Fruit fly (Drosophila melanogaster) whole organism, embryonic: Measurements from ENCODE around the gene Srp14.

Source experiments
- Abd-B ChIP-seq: fragments of 200-800 bp; sonication (Bioruptor generic); optimal IDR thresholded peaks from 2 replicates; lab custom pipeline; 2018; ENCODE audit warnings: missing biosample characterization, mild to moderate bottlenecking, missing genetic modification characterization, moderate library complexity
- BEAF-32 ChIP-seq: fragments of 200-800 bp; sonication (Bioruptor generic); optimal IDR thresholded peaks from 3 replicates; lab custom pipeline; 2017; ENCODE audit warnings: missing biosample characterization, missing genetic modification characterization, mild to moderate bottlenecking, moderate library complexity, missing genetic modification reagents
- Bgb ChIP-seq: fragments of 200-800 bp; sonication (Bioruptor generic); IDR thresholded peaks from 2 replicates; pipeline ENCODE4 v1.3.6; 2022; ENCODE audit warnings: missing biosample characterization, missing genetic modification characterization; ENCODE audit not compliant: partially characterized antibody
- CG11247 ChIP-seq: fragments of 200-800 bp; sonication (Bioruptor generic); IDR thresholded peaks from 2 replicates; pipeline ENCODE4 v1.3.6; 2022; ENCODE audit warnings: missing biosample characterization, missing genetic modification characterization
- CG12299 ChIP-seq: fragments of 200-800 bp; sonication (Bioruptor generic); optimal IDR thresholded peaks from 2 replicates; lab custom pipeline; 2018; ENCODE audit warnings: missing biosample characterization, mild to moderate bottlenecking, missing genetic modification characterization
- CG12659 ChIP-seq: fragments of 200-800 bp; sonication (Bioruptor generic); optimal IDR thresholded peaks from 3 replicates; lab custom pipeline; 2017; ENCODE audit warnings: mild to moderate bottlenecking, missing biosample characterization, missing genetic modification reagents, missing genetic modification characterization
- CG14710 ChIP-seq: fragments of 200-800 bp; sonication (Bioruptor generic); optimal IDR thresholded peaks from 3 replicates; lab custom pipeline; 2019; ENCODE audit warnings: missing biosample characterization, mild to moderate bottlenecking, missing genetic modification characterization, moderate library complexity
- CG14860 ChIP-seq: fragments of 200-800 bp; sonication (Bioruptor generic); IDR thresholded peaks from 3 replicates; pipeline ENCODE4 v1.3.6; 2022; ENCODE audit warnings: missing biosample characterization, missing genetic modification characterization; ENCODE audit not compliant: partially characterized antibody
- CG17186 ChIP-seq: fragments of 200-800 bp; sonication (Bioruptor generic); optimal IDR thresholded peaks from 3 replicates; lab custom pipeline; 2017; ENCODE audit warnings: missing biosample characterization, missing genetic modification reagents, missing genetic modification characterization
- CG17612 ChIP-seq: fragments of 200-800 bp; sonication (Bioruptor generic); IDR thresholded peaks from 2 replicates; pipeline ENCODE4 v1.3.6; 2022; ENCODE audit warnings: missing biosample characterization, missing genetic modification characterization
- CG17829 ChIP-seq: fragments of 200-800 bp; optimal IDR thresholded peaks from 2 replicates; lab custom pipeline; 2019; ENCODE audit warnings: missing biosample characterization, mild to moderate bottlenecking, missing genetic modification characterization, moderate library complexity
- CG2120 ChIP-seq: fragments of 200-800 bp; sonication (Bioruptor generic); optimal IDR thresholded peaks from 3 replicates; lab custom pipeline; 2016; ENCODE audit warnings: missing biosample characterization, missing genetic modification characterization
- CG2889 ChIP-seq: fragments of 200-800 bp; sonication (Bioruptor generic); IDR thresholded peaks from 3 replicates; pipeline ENCODE4 v1.3.6; 2022; ENCODE audit warnings: missing biosample characterization, missing genetic modification characterization
- CG3065 ChIP-seq: fragments of 200-800 bp; sonication (Bioruptor generic); optimal IDR thresholded peaks from 2 replicates; lab custom pipeline; 2016; ENCODE audit warnings: missing biosample characterization, missing genetic modification characterization
- CG3281 ChIP-seq: fragments of 200-800 bp; sonication (Bioruptor generic); optimal IDR thresholded peaks from 3 replicates; lab custom pipeline; 2017; ENCODE audit warnings: missing biosample characterization, mild to moderate bottlenecking, missing genetic modification characterization
- CG33213 ChIP-seq: fragments of 200-800 bp; sonication (Bioruptor generic); optimal IDR thresholded peaks from 3 replicates; lab custom pipeline; 2016; ENCODE audit warnings: missing biosample characterization, missing genetic modification characterization
- CG3995 ChIP-seq: fragments of 200-800 bp; sonication (Bioruptor generic); optimal IDR thresholded peaks from 3 replicates; lab custom pipeline; 2016; ENCODE audit warnings: missing biosample characterization, missing genetic modification characterization
- CG4617 ChIP-seq: fragments of 200-800 bp; sonication (Bioruptor generic); optimal IDR thresholded peaks from 3 replicates; lab custom pipeline; 2016; ENCODE audit warnings: missing biosample characterization, missing genetic modification characterization, borderline replicate concordance
- CG5245 ChIP-seq: fragments of 200-800 bp; sonication (Bioruptor generic); optimal IDR thresholded peaks from 3 replicates; lab custom pipeline; 2016; ENCODE audit warnings: missing biosample characterization, missing genetic modification characterization
- CG6175 ChIP-seq: fragments of 200-800 bp; sonication (Bioruptor generic); IDR thresholded peaks from 3 replicates; pipeline ENCODE4 v1.3.6; 2022; ENCODE audit warnings: missing biosample characterization, missing genetic modification characterization
- CG6683 ChIP-seq: fragments of 200-800 bp; sonication (Bioruptor generic); optimal IDR thresholded peaks from 2 replicates; lab custom pipeline; 2017; ENCODE audit warnings: missing biosample characterization, mild to moderate bottlenecking, missing genetic modification characterization, missing genetic modification reagents
- CG7357 ChIP-seq: fragments of 200-800 bp; sonication (Bioruptor generic); IDR thresholded peaks from 3 replicates; pipeline ENCODE4 v1.3.6; 2022; ENCODE audit warnings: missing biosample characterization, missing genetic modification characterization
- CG8924 ChIP-seq: fragments of 200-800 bp; optimal IDR thresholded peaks from 3 replicates; lab custom pipeline; 2019; ENCODE audit warnings: missing biosample characterization, mild to moderate bottlenecking, missing genetic modification characterization, moderate library complexity
- Chrac-16 ChIP-seq: fragments of 200-800 bp; sonication (Bioruptor generic); optimal IDR thresholded peaks from 3 replicates; lab custom pipeline; 2016; ENCODE audit warnings: missing biosample characterization, missing genetic modification characterization
- Dbx ChIP-seq: fragments of 200-800 bp; sonication (Bioruptor generic); IDR thresholded peaks from 3 replicates; pipeline ENCODE4 v1.3.6; 2022; ENCODE audit warnings: missing biosample characterization, missing genetic modification characterization
- Doc3 ChIP-seq: fragments of 200-800 bp; sonication (Bioruptor generic); IDR thresholded peaks from 3 replicates; pipeline ENCODE4 v1.3.6; 2022; ENCODE audit warnings: missing biosample characterization, missing genetic modification characterization; ENCODE audit not compliant: partially characterized antibody
- Dp ChIP-seq: fragments of 200-800 bp; sonication (Bioruptor generic); optimal IDR thresholded peaks from 2 replicates; lab custom pipeline; 2018; ENCODE audit warnings: missing biosample characterization, mild to moderate bottlenecking, missing genetic modification characterization, moderate library complexity
- Elba2 ChIP-seq: fragments of 200-800 bp; sonication (Bioruptor generic); optimal IDR thresholded peaks from 3 replicates; lab custom pipeline; 2016; ENCODE audit warnings: missing biosample characterization, missing genetic modification characterization
- Gug ChIP-seq: fragments of 200-800 bp; sonication (Bioruptor generic); IDR thresholded peaks from 4 replicates; pipeline ENCODE4 v1.3.6; 2022; ENCODE audit warnings: missing biosample characterization, missing genetic modification characterization
- HLH4C ChIP-seq: fragments of 200-800 bp; sonication (Bioruptor generic); IDR thresholded peaks from 3 replicates; pipeline ENCODE4 v1.3.6; 2022; ENCODE audit warnings: missing biosample characterization, missing genetic modification characterization; ENCODE audit not compliant: partially characterized antibody
- Hmr ChIP-seq: fragments of 200-800 bp; sonication (Bioruptor generic); optimal IDR thresholded peaks from 3 replicates; lab custom pipeline; 2017; ENCODE audit warnings: mild to moderate bottlenecking, missing biosample characterization, missing genetic modification reagents, missing genetic modification characterization
- Hmx ChIP-seq: fragments of 200-800 bp; sonication (Bioruptor generic); optimal IDR thresholded peaks from 2 replicates; lab custom pipeline; 2016; ENCODE audit warnings: missing biosample characterization, missing genetic modification characterization
- Hr78 ChIP-seq, 2 experiments: fragments of 200-800 bp in 1 of 2; fragments of >200 bp in 1 of 2; sonication (Bioruptor generic) in 1 of 2; optimal IDR thresholded peaks; 2 replicates each; lab custom pipeline; 2017 to 2019; ENCODE audit warnings: missing biosample characterization in 2 of 2, missing genetic modification characterization in 2 of 2, mild to moderate bottlenecking in 1 of 2, moderate library complexity in 1 of 2
- Med ChIP-seq: fragments of 200-800 bp; sonication (Bioruptor generic); peaks from one replicate; lab custom pipeline; 2016; ENCODE audit warnings: missing biosample characterization, missing genetic modification characterization, mild to moderate bottlenecking, inconsistent platforms, moderate library complexity
- Myb ChIP-seq: fragments of 200-800 bp; sonication (Bioruptor generic); optimal IDR thresholded peaks from 2 replicates; lab custom pipeline; 2016; ENCODE audit warnings: missing biosample characterization, missing genetic modification characterization
- Ravus ChIP-seq: fragments of 200-800 bp; sonication (Bioruptor generic); IDR thresholded peaks from 2 replicates; pipeline ENCODE4 v1.3.6; 2022; ENCODE audit warnings: missing biosample characterization, missing genetic modification characterization
- ara ChIP-seq: fragments of 200-800 bp; sonication (Bioruptor generic); IDR thresholded peaks from 2 replicates; pipeline ENCODE4 v1.3.6; 2022; ENCODE audit warnings: missing biosample characterization, missing genetic modification characterization
- dm ChIP-seq: fragments of 200-800 bp; sonication (Bioruptor generic); optimal IDR thresholded peaks from 3 replicates; lab custom pipeline; 2016; ENCODE audit warnings: missing biosample characterization, missing genetic modification characterization
- grn ChIP-seq: fragments of 200-800 bp; sonication (Bioruptor generic); optimal IDR thresholded peaks from 3 replicates; lab custom pipeline; 2017; ENCODE audit warnings: missing biosample characterization, missing genetic modification characterization
- gt ChIP-seq: fragments of 200-800 bp; sonication (Bioruptor generic); IDR thresholded peaks from 2 replicates; pipeline ENCODE4 v1.3.6; 2022; ENCODE audit warnings: missing biosample characterization, missing genetic modification characterization
- hb ChIP-seq: fragments of 200-800 bp; sonication (Bioruptor generic); IDR thresholded peaks from 3 replicates; pipeline ENCODE4 v1.3.6; 2022; ENCODE audit warnings: missing biosample characterization, missing genetic modification characterization; ENCODE audit not compliant: partially characterized antibody
- jumu ChIP-seq: fragments of 200-800 bp; sonication (Bioruptor generic); optimal IDR thresholded peaks from 3 replicates; lab custom pipeline; 2016; ENCODE audit warnings: missing biosample characterization, missing genetic modification characterization
- oc ChIP-seq: fragments of 200-800 bp; sonication (Bioruptor generic); optimal IDR thresholded peaks from 2 replicates; lab custom pipeline; 2018; ENCODE audit warnings: missing biosample characterization, mild to moderate bottlenecking, missing genetic modification characterization, moderate library complexity
- phol ChIP-seq: fragments of 200-800 bp; sonication (Bioruptor generic); optimal IDR thresholded peaks from 3 replicates; lab custom pipeline; 2018; ENCODE audit warnings: missing biosample characterization, mild to moderate bottlenecking, missing genetic modification characterization, moderate library complexity
- psq ChIP-seq: fragments of 200-800 bp; sonication (Bioruptor generic); optimal IDR thresholded peaks from 2 replicates; lab custom pipeline; 2017; ENCODE audit warnings: missing biosample characterization, missing genetic modification characterization
- row ChIP-seq: fragments of 200-800 bp; sonication (Bioruptor generic); IDR thresholded peaks from 3 replicates; pipeline ENCODE4 v1.3.6; 2022; ENCODE audit warnings: missing biosample characterization, missing genetic modification characterization
- sens ChIP-seq: fragments of 200-800 bp; sonication (Bioruptor generic); peaks from one replicate; lab custom pipeline; 2016; ENCODE audit warnings: missing biosample characterization, missing genetic modification characterization
- slp2 ChIP-seq: fragments of 200-800 bp; sonication (Bioruptor generic); optimal IDR thresholded peaks from 2 replicates; lab custom pipeline; 2016; ENCODE audit warnings: missing biosample characterization, missing genetic modification characterization
- so ChIP-seq: fragments of 200-800 bp; sonication (Bioruptor generic); IDR thresholded peaks from 3 replicates; pipeline ENCODE4 v1.3.6; 2022; ENCODE audit warnings: missing biosample characterization, missing genetic modification characterization
- tgo ChIP-seq: fragments of 200-800 bp; sonication (Bioruptor generic); IDR thresholded peaks from 3 replicates; pipeline ENCODE4 v1.3.6; 2022; ENCODE audit warnings: missing biosample characterization, missing genetic modification characterization
- wdn ChIP-seq: fragments of 200-800 bp; sonication (Bioruptor generic); IDR thresholded peaks from 2 replicates; pipeline ENCODE4 v1.3.6; 2022; ENCODE audit warnings: missing biosample characterization, missing genetic modification characterization

The Srp14 gene

DNA sequence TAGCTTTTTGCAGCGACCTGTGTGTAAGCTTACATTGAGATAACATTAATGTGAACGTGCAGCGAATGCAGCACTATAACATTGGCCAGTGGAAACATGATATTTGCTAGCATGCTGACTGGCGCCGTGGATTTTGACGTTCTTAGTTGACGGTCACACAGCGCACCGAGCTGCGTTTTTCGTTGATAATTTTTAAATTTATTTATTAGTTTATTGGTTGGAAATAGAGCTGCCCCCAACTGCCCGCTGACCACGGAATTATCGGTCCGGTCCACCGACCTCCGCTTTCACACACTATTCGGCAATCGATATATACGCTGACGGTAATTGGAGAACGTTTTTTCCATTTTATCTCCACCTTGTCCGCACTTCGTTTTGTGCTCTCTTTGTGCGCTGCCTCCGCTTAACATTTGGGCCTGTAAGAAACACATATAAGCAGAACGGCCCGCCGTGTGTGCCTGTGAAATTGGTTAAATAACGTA, 41.9 kb downstream of the Srp14 start, which contains the start of gene H (continued):
- TF ChIP-seq BEAF-32 (GFP tag; lab: Kevin White, UChicago) (peak; percentile 45), CG33213 (GFP tag; lab: Kevin White, UChicago) (peak; percentile 51), CG3281 (GFP tag; lab: Kevin White, UChicago) (no peak), Doc3 (GFP tag; lab: Robert Waterston, UW) (no peak), oc (tag; lab: Kevin White, UChicago) (no peak), CG12659 (GFP tag; lab: Kevin White, UChicago) (peak; percentile 64), CG6683 (GFP tag; lab: Kevin White, UChicago) (no peak), Hr78 (GFP tag; optimal IDR thresholded peaks at IDR 0.05; lab: Kevin White, UChicago) (peak in 1 of 2 experiments; percentile 60), tgo (GFP tag; lab: Robert Waterston, UW) (no peak), CG4617 (GFP tag; lab: Kevin White, UChicago) (peak; percentile 91), psq (peak; percentile 62), Abd-B (GFP tag; lab: Kevin White, UChicago) (no peak), ara (GFP tag; lab: Robert Waterston, UW) (no peak), Elba2 (no peak), CG2120 (GFP tag; lab: Kevin White, UChicago) (no peak), row (peak; percentile 54; the same call in 2 of the 3 replicates), Chrac-16 (GFP tag; lab: Kevin White, UChicago) (no peak), Hmx (GFP tag; lab: Kevin White, UChicago) (no peak), Gug (GFP tag; lab: Robert Waterston, UW) (no peak), CG7357 (GFP tag; lab: Robert Waterston, UW) (peak; percentile 95), CG14860 (GFP tag; lab: Robert Waterston, UW) (no peak), Myb (peak; percentile 83), CG3995 (GFP tag; lab: Kevin White, UChicago) (peak; percentile 46), CG17186 (GFP tag; lab: Kevin White, UChicago) (peak; percentile 71), so (GFP tag; lab: Robert Waterston, UW) (no peak), CG17612 (GFP tag; lab: Robert Waterston, UW) (no peak), jumu (no peak), CG6175 (GFP tag; lab: Robert Waterston, UW) (no peak), Dp (GFP tag; lab: Kevin White, UChicago) (peak; percentile 29), sens (peak; percentile 52), phol (tag; lab: Kevin White, UChicago) (peak; percentile 29), CG8924 (tag; lab: Kevin White, UChicago) (peak; percentile 20), Ravus (no peak), grn (GFP tag; lab: Kevin White, UChicago) (no peak), hb (no peak), gt (GFP tag; lab: Robert Waterston, UW) (no peak), CG17829 (tag; lab: Kevin White, UChicago) (peak; percentile 22), slp2 (GFP tag; lab: Kevin White, UChicago) (no peak), dm (GFP tag; lab: Kevin White, UChicago) (peak; percentile 24), Bgb (GFP tag; lab: Robert Waterston, UW) (peak; percentile 41; the same call in 1 of the 2 replicates), CG2889 (GFP tag; lab: Robert Waterston, UW) (no peak), Dbx (0 out of 3 replicates have a peak, but pooled peaks have one; percentile 10), CG12299 (tag; lab: Kevin White, UChicago) (peak; percentile 11), Med (GFP tag; lab: Kevin White, UChicago) (peak; percentile 83), CG11247 (GFP tag; lab: Robert Waterston, UW) (no peak), Hmr (GFP tag; lab: Kevin White, UChicago) (no peak), CG14710 (tag; lab: Kevin White, UChicago) (peak; percentile 36), wdn (GFP tag; lab: Robert Waterston, UW) (no peak), HLH4C (no peak), CG3065 (GFP tag; lab: Kevin White, UChicago) (no peak), CG5245 (no peak)
